Fruit fly (Drosophila melanogaster) whole organism, wandering third instar larva: Measurements from ENCODE around the gene CG15027.

Experiments used
- Abd-B ChIP-seq: fragments of >200 bp; optimal IDR thresholded peaks from 2 replicates; lab custom pipeline; 2017; ENCODE audit warnings: missing biosample characterization, missing genetic modification characterization
- CG32264 ChIP-seq: fragments of 200-800 bp; sonication (Bioruptor generic); optimal IDR thresholded peaks from 2 replicates; lab custom pipeline; 2016; ENCODE audit warnings: missing biosample characterization, missing genetic modification characterization
- CG9705 ChIP-seq: fragments of 200-800 bp; sonication (Bioruptor generic); optimal IDR thresholded peaks from 2 replicates; lab custom pipeline; 2018; ENCODE audit warnings: missing biosample characterization, mild to moderate bottlenecking, missing genetic modification characterization
- CrebA ChIP-seq: fragments of 200-800 bp; sonication (Bioruptor generic); optimal IDR thresholded peaks from 2 replicates; lab custom pipeline; 2016; ENCODE audit warnings: missing biosample characterization, mild to moderate bottlenecking, missing genetic modification characterization, borderline replicate concordance
- Dfd ChIP-seq: fragments of >200 bp; optimal IDR thresholded peaks from 2 replicates; lab custom pipeline; 2017; ENCODE audit warnings: missing biosample characterization, missing genetic modification characterization
- GATAd ChIP-seq: sonication (Bioruptor generic); optimal IDR thresholded peaks from 2 replicates; lab custom pipeline; 2016; ENCODE audit warnings: missing biosample characterization, missing genetic modification characterization
- HLH106 ChIP-seq: fragments of 200-800 bp; optimal IDR thresholded peaks from 3 replicates; lab custom pipeline; 2019; ENCODE audit warnings: missing biosample characterization, mild to moderate bottlenecking, missing genetic modification characterization, moderate library complexity
- Hnf4 ChIP-seq: fragments of 200-800 bp; sonication (Bioruptor generic); optimal IDR thresholded peaks from 2 replicates; lab custom pipeline; 2016; ENCODE audit warnings: missing biosample characterization, mild to moderate bottlenecking, missing genetic modification characterization
- Hr78 ChIP-seq: fragments of >200 bp; optimal IDR thresholded peaks from 2 replicates; lab custom pipeline; 2017; ENCODE audit warnings: missing biosample characterization, missing genetic modification characterization
- Hr83 ChIP-seq: fragments of 200-300 bp; sonication (Bioruptor generic); optimal IDR thresholded peaks from 2 replicates; lab custom pipeline; 2016; ENCODE audit warnings: missing biosample characterization, mild to moderate bottlenecking, missing genetic modification characterization, moderate library complexity; ENCODE audit not compliant: poor library complexity, severe bottlenecking
- Jra ChIP-seq: sonication (Bioruptor generic); optimal IDR thresholded peaks from 2 replicates; lab custom pipeline; 2016; ENCODE audit warnings: missing biosample characterization, missing genetic modification characterization
- Mio ChIP-seq: sonication (Bioruptor generic); optimal IDR thresholded peaks from 2 replicates; lab custom pipeline; 2016; ENCODE audit warnings: missing biosample characterization, missing genetic modification characterization
- N ChIP-seq: fragments of >200 bp; optimal IDR thresholded peaks from 2 replicates; lab custom pipeline; 2018; ENCODE audit warnings: missing biosample characterization, missing external identifiers, missing genetic modification characterization
- OdsH ChIP-seq: fragments of 200-800 bp; sonication (Bioruptor generic); optimal IDR thresholded peaks from 2 replicates; lab custom pipeline; 2016; ENCODE audit warnings: missing biosample characterization, mild to moderate bottlenecking, missing genetic modification characterization
- Rel ChIP-seq, 2 experiments: fragments of 200-800 bp; sonication (Bioruptor generic) in 1 of 2; optimal IDR thresholded peaks; 2 replicates in 1 of 2; 3 replicates in 1 of 2; lab custom pipeline; 2016 to 2019; ENCODE audit warnings: mild to moderate bottlenecking in 2 of 2, missing biosample characterization in 2 of 2, missing genetic modification characterization in 2 of 2, moderate library complexity in 1 of 2
- Sp1 ChIP-seq: fragments of 200-800 bp; sonication (Bioruptor generic); optimal IDR thresholded peaks from 3 replicates; lab custom pipeline; 2019; ENCODE audit warnings: missing biosample characterization, mild to moderate bottlenecking, missing genetic modification characterization, moderate library complexity
- Vsx2 ChIP-seq: fragments of 200-300, 225-300 bp; sonication (Bioruptor generic); optimal IDR thresholded peaks from 2 replicates; lab custom pipeline; 2018; ENCODE audit warnings: missing biosample characterization, missing genetic modification characterization; ENCODE audit not compliant: partially characterized antibody
- br ChIP-seq: fragments of 200-800 bp; sonication (Bioruptor generic); optimal IDR thresholded peaks from 2 replicates; lab custom pipeline; 2016; ENCODE audit warnings: missing biosample characterization, missing genetic modification characterization
- brk ChIP-seq: fragments of 200-800 bp; sonication (Bioruptor generic); optimal IDR thresholded peaks from 2 replicates; lab custom pipeline; 2016; ENCODE audit warnings: missing biosample characterization, mild to moderate bottlenecking, missing genetic modification characterization
- dl ChIP-seq, 2 experiments: fragments of 175-275, 200-275 bp in 1 of 2; fragments of 200-275 bp in 1 of 2; sonication (Bioruptor generic); optimal IDR thresholded peaks; lab custom pipeline; 2018; ENCODE audit warnings: mild to moderate bottlenecking in 2 of 2, missing biosample characterization in 2 of 2, missing genetic modification characterization in 2 of 2, moderate library complexity in 2 of 2; ENCODE audit not compliant: partially characterized antibody in 2 of 2, insufficient read depth in 1 of 2
- dmrt93B ChIP-seq: fragments of 200-800 bp; sonication (Bioruptor generic); optimal IDR thresholded peaks from 2 replicates; lab custom pipeline; 2018; ENCODE audit warnings: missing biosample characterization, mild to moderate bottlenecking, missing genetic modification characterization
- dsf ChIP-seq: sonication (Bioruptor generic); optimal IDR thresholded peaks from 2 replicates; lab custom pipeline; 2016; ENCODE audit warnings: missing biosample characterization, missing genetic modification characterization, borderline replicate concordance
- ey ChIP-seq: fragments of 200-800 bp; sonication (Bioruptor generic); optimal IDR thresholded peaks from 2 replicates; lab custom pipeline; 2016; ENCODE audit warnings: missing biosample characterization, missing genetic modification characterization
- foxo ChIP-seq, 2 experiments: fragments of 200-800 bp; sonication (Bioruptor generic); optimal IDR thresholded peaks; 2 replicates in 1 of 2; 3 replicates in 1 of 2; lab custom pipeline; 2016 to 2017; ENCODE audit warnings: missing biosample characterization in 2 of 2, missing genetic modification characterization in 2 of 2
- fru ChIP-seq: fragments of 200-800 bp; sonication (Bioruptor generic); optimal IDR thresholded peaks from 3 replicates; lab custom pipeline; 2016; ENCODE audit warnings: missing biosample characterization, mild to moderate bottlenecking, missing genetic modification characterization
- h ChIP-seq: fragments of 200-800 bp; sonication (Bioruptor generic); optimal IDR thresholded peaks from 3 replicates; lab custom pipeline; 2016; ENCODE audit warnings: missing biosample characterization, mild to moderate bottlenecking, missing genetic modification characterization
- jim ChIP-seq: fragments of 175-275, 200-325 bp; sonication (Bioruptor generic); optimal IDR thresholded peaks from 2 replicates; lab custom pipeline; 2016; ENCODE audit warnings: missing biosample characterization, mild to moderate bottlenecking, missing genetic modification characterization
- lola ChIP-seq: fragments of >200 bp; optimal IDR thresholded peaks from 2 replicates; lab custom pipeline; 2017; ENCODE audit warnings: missing biosample characterization, missing genetic modification characterization
- pan ChIP-seq: fragments of >200 bp; optimal IDR thresholded peaks from 2 replicates; lab custom pipeline; 2017
- psq ChIP-seq: fragments of 200-800 bp; sonication (Bioruptor generic); optimal IDR thresholded peaks from 3 replicates; lab custom pipeline; 2017; ENCODE audit warnings: missing biosample characterization, mild to moderate bottlenecking, missing genetic modification characterization, moderate library complexity
- rgr ChIP-seq: fragments of 200-800 bp; sonication (Bioruptor generic); optimal IDR thresholded peaks from 3 replicates; lab custom pipeline; 2016; ENCODE audit warnings: missing biosample characterization, mild to moderate bottlenecking, missing genetic modification characterization
- sage ChIP-seq: fragments of 200-800 bp; sonication (Bioruptor generic); optimal IDR thresholded peaks from 2 replicates; lab custom pipeline; 2016; ENCODE audit warnings: missing biosample characterization, mild to moderate bottlenecking, missing genetic modification characterization
- sv ChIP-seq: fragments of 200-800 bp; sonication (Bioruptor generic); optimal IDR thresholded peaks from 3 replicates; lab custom pipeline; 2016; ENCODE audit warnings: missing biosample characterization, missing genetic modification characterization
- tai ChIP-seq: sonication (Bioruptor generic); optimal IDR thresholded peaks from 2 replicates; lab custom pipeline; 2016; ENCODE audit warnings: missing biosample characterization, missing genetic modification characterization
- usp ChIP-seq: fragments of >200 bp; optimal IDR thresholded peaks from 2 replicates; lab custom pipeline; 2017; ENCODE audit warnings: missing biosample characterization, missing genetic modification characterization
- woc ChIP-seq: sonication (Bioruptor generic); optimal IDR thresholded peaks from 2 replicates; lab custom pipeline; 2016; ENCODE audit warnings: missing biosample characterization, mild to moderate bottlenecking, missing genetic modification characterization

The CG15027 gene

DNA sequence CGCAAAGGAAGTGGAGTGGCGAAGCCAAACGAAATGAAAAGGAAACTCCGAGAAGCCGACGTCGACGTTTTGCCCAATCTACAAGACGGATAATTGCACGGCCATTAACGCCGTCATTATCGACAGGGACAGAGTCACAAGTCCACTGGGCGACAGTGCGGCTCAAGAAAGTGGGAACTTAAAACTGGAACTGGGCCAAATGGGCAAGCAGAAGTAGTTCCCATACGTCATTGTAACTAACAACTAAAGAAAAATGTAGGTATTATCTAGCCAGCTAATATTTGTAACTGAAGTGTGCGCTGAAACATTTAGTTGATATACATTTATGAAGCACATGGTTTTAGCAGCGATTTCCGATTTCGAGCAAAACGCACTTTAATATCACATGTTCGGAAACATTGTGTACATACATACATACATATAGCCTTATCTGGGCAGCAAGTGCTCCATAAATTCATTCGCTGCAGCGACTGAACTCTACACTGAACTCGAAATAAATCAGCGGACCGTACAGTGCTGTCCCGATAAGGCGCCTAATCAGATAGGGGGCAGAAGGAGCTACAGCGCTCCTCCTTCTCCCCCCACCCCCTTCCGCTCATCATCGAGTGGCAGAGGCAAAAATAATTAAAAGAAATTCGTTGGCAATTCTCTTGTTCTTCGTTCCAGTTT is 14.7 kb downstream of the CG15027 start:
- TF ChIP-seq fru (GFP tag; lab: Kevin White, UChicago) (peak; percentile 25), ey (GFP tag; lab: Kevin White, UChicago) (peak; percentile 24), Hr78 (GFP tag; lab: Kevin White, UChicago) (no peak), Jra (no peak), psq (GFP tag; lab: Kevin White, UChicago) (peak; percentile 29), lola (no peak), Mio (GFP tag; lab: Kevin White, UChicago) (no peak), Abd-B (GFP tag; lab: Kevin White, UChicago) (no peak), dsf (GFP tag; lab: Kevin White, UChicago) (no peak), sv (GFP tag; lab: Kevin White, UChicago) (no peak), Hnf4 (GFP tag; lab: Kevin White, UChicago) (peak; percentile 71), Vsx2 (GFP tag; lab: Kevin White, UChicago) (no peak), Hr83 (GFP tag; lab: Kevin White, UChicago) (peak; percentile 76), brk (GFP tag; lab: Kevin White, UChicago) (peak; percentile 62), dl (GFP tag; optimal IDR thresholded peaks at IDR 0.05; lab: Kevin White, UChicago; ENCODE audit: insufficient read depth in 1 of 2, partially characterized antibody in 2 of 2) (peak in 1 of 2 experiments; percentile 7), usp (GFP tag; lab: Kevin White, UChicago) (no peak), rgr (GFP tag; lab: Kevin White, UChicago) (peak; percentile 13), CG9705 (GFP tag; lab: Kevin White, UChicago) (no peak), dmrt93B (GFP tag; lab: Kevin White, UChicago) (no peak), N (GFP tag; lab: Kevin White, UChicago) (no peak), br (no peak), foxo (GFP tag; optimal IDR thresholded peaks at IDR 0.05; lab: Kevin White, UChicago) (peak in 1 of 2 experiments; percentile 41), CrebA (GFP tag; lab: Kevin White, UChicago) (peak; percentile 6), HLH106 (tag; lab: Kevin White, UChicago) (no peak), woc (GFP tag; lab: Kevin White, UChicago) (no peak), GATAd (GFP tag; lab: Kevin White, UChicago) (no peak), Sp1 (GFP tag; lab: Kevin White, UChicago) (peak; percentile 38), Rel (GFP tag; optimal IDR thresholded peaks at IDR 0.05; lab: Kevin White, UChicago) (peak; percentile 22), Rel (tag; optimal IDR thresholded peaks at IDR 0.05; lab: Kevin White, UChicago) (peak; percentile 38), h (GFP tag; lab: Kevin White, UChicago) (peak; percentile 58), tai (GFP tag; lab: Kevin White, UChicago) (no peak), pan (lab: Kevin White, UChicago) (no peak)
- TF ChIP-seq, all 38 proteins: peak for 13

DNA sequence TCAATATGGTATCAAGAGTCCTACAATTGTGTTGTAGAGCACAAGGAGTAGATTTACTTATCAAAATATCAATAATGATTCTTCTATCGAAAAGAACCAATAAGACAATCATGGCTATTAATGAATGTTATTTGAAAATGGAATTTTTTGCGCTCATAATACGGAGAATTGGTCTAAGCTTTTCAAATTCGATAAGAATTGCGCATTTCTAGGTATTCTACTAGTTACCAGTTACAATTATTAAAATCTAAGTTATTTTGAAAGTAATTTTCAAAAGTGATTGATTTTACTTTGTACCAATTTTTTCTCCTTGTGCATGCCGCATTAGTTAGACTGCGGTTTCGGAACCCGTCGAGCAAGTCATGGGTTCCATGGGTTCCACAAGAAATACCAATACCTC is 15.5 kb downstream of the CG15027 start:
- TF ChIP-seq foxo (GFP tag; optimal IDR thresholded peaks at IDR 0.05; lab: Kevin White, UChicago) = no peak
- peak; percentile 39 for TF ChIP-seq fru (GFP tag; lab: Kevin White, UChicago)
- TF ChIP-seq sage (GFP tag; lab: Kevin White, UChicago) = no peak
- TF ChIP-seq brk (GFP tag; lab: Kevin White, UChicago) = peak; percentile 45
- TF ChIP-seq woc (GFP tag; lab: Kevin White, UChicago) = peak; percentile 58
- no peak for TF ChIP-seq h (GFP tag; lab: Kevin White, UChicago)

dm6 chrX:15069417-15069896 is 16.2 kb downstream of the CG15027 start:
- peak; percentile 18 for TF ChIP-seq OdsH (GFP tag; lab: Kevin White, UChicago)
- TF ChIP-seq Vsx2 (GFP tag; lab: Kevin White, UChicago) = no peak
- no peak for TF ChIP-seq tai (GFP tag; lab: Kevin White, UChicago)
- peak; percentile 46 for TF ChIP-seq br
- TF ChIP-seq HLH106 (tag; lab: Kevin White, UChicago) = peak; percentile 35
- peak; percentile 97 for TF ChIP-seq Hnf4 (GFP tag; lab: Kevin White, UChicago)
- no peak for TF ChIP-seq brk (GFP tag; lab: Kevin White, UChicago)
- TF ChIP-seq CG9705 (GFP tag; lab: Kevin White, UChicago) = peak; percentile 55
- no peak for TF ChIP-seq lola
- TF ChIP-seq Dfd (GFP tag; lab: Kevin White, UChicago) = no peak
- TF ChIP-seq usp (GFP tag; lab: Kevin White, UChicago) = no peak
- no peak for TF ChIP-seq Mio (GFP tag; lab: Kevin White, UChicago)
- no peak for TF ChIP-seq CrebA (GFP tag; lab: Kevin White, UChicago)
- peak in 1 of 2 experiments; percentile 43 for TF ChIP-seq foxo (GFP tag; optimal IDR thresholded peaks at IDR 0.05; lab: Kevin White, UChicago)
- TF ChIP-seq GATAd (GFP tag; lab: Kevin White, UChicago) = no peak
- TF ChIP-seq sage (GFP tag; lab: Kevin White, UChicago) = peak; percentile 9
- peak; percentile 27 for TF ChIP-seq dmrt93B (GFP tag; lab: Kevin White, UChicago)
- no peak for TF ChIP-seq pan (lab: Kevin White, UChicago)
- no peak for TF ChIP-seq CG32264
- TF ChIP-seq ey (GFP tag; lab: Kevin White, UChicago) = no peak
- TF ChIP-seq dl (GFP tag; optimal IDR thresholded peaks at IDR 0.05; lab: Kevin White, UChicago; ENCODE audit: insufficient read depth in 1 of 2, partially characterized antibody in 2 of 2) = no peak
- peak; percentile 59 for TF ChIP-seq fru (GFP tag; lab: Kevin White, UChicago)
- TF ChIP-seq Jra = no peak
- no peak for TF ChIP-seq Hr83 (GFP tag; lab: Kevin White, UChicago)
- peak; percentile 77 for TF ChIP-seq Sp1 (GFP tag; lab: Kevin White, UChicago)
- peak; percentile 50 for TF ChIP-seq rgr (GFP tag; lab: Kevin White, UChicago)
- no peak for TF ChIP-seq jim (GFP tag; lab: Kevin White, UChicago)
- TF ChIP-seq N (GFP tag; lab: Kevin White, UChicago) = no peak
- TF ChIP-seq h (GFP tag; lab: Kevin White, UChicago) = peak; percentile 67
- no peak for TF ChIP-seq Rel (GFP tag; optimal IDR thresholded peaks at IDR 0.05; lab: Kevin White, UChicago)
- peak; percentile 52 for TF ChIP-seq Rel (tag; optimal IDR thresholded peaks at IDR 0.05; lab: Kevin White, UChicago)
- TF ChIP-seq Hr78 (GFP tag; lab: Kevin White, UChicago) = no peak
- peak; percentile 51 for TF ChIP-seq psq (GFP tag; lab: Kevin White, UChicago)
- TF ChIP-seq Abd-B (GFP tag; lab: Kevin White, UChicago) = no peak
- TF ChIP-seq sv (GFP tag; lab: Kevin White, UChicago) = no peak
